Worm (Caenorhabditis elegans): ENCODE data around the gene T23F6.3.

Gene T23F6.3

ce11 chrIV:12762782-12763181, 38.2 kb upstream of the T23F6.3 start:
- TF ChIP-seq tlp-1 (tag; optimal IDR thresholded peaks at IDR 0.05) (no peak), lin-39 (tag; optimal IDR thresholded peaks at IDR 0.05) (no peak), ceh-88 (GFP tag; IDR thresholded peaks at IDR 0.05) (no peak), mep-1 (tag; optimal IDR thresholded peaks at IDR 0.05) (no peak), mef-2 (tag; optimal IDR thresholded peaks at IDR 0.05) (no peak), lin-14 (GFP tag; optimal IDR thresholded peaks at IDR 0.05) (peak; percentile 78), swsn-7 (tag; optimal IDR thresholded peaks at IDR 0.05) (no peak), nhr-71 (tag; optimal IDR thresholded peaks at IDR 0.05) (no peak), lin-35 (GFP tag; optimal IDR thresholded peaks at IDR 0.05) (no peak), blmp-1 (tag; optimal IDR thresholded peaks at IDR 0.05) (no peak), fkh-10 (GFP tag; optimal IDR thresholded peaks at IDR 0.05) (peak; percentile 87), snpc-4 (tag; optimal IDR thresholded peaks at IDR 0.05) (no peak), nhr-237 (tag; optimal IDR thresholded peaks at IDR 0.05) (no peak), lsy-2 (tag; optimal IDR thresholded peaks at IDR 0.05) (peak in 1 of 2 experiments; percentile 16), nhr-77 (tag; optimal IDR thresholded peaks at IDR 0.05) (no peak), hpl-2 (GFP tag; optimal IDR thresholded peaks at IDR 0.05) (no peak), dsc-1 (tag; optimal IDR thresholded peaks at IDR 0.05) (no peak), nhr-90 (tag; optimal IDR thresholded peaks at IDR 0.05; ENCODE audit: poor library complexity) (no peak), alr-1 (tag; optimal IDR thresholded peaks at IDR 0.05; ENCODE audit: borderline replicate concordance) (no peak), ztf-4 (tag; optimal IDR thresholded peaks at IDR 0.05) (no peak), egl-13 (tag; optimal IDR thresholded peaks at IDR 0.05) (no peak), unc-86 (tag; optimal IDR thresholded peaks at IDR 0.05) (no peak), ztf-11 (tag; optimal IDR thresholded peaks at IDR 0.05) (no peak)

DNA sequence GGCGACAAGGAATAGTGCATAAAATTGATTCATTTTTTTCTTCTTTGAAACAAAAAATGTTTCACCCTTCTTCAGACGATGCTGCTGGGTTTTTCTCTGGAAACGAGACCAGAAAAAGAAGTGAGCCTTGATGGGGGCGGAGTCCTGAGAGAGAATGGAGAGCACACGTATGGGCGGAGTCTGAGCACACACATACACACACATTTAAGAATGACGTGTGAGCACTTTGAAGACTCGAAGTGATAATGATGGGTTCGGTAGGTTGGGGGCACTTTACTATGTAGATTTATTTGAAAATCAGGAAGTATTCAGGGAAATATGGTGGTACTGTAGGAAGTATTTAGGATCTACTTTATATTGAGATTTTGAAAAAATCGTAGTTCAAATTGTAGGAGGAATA, 32.9 kb upstream of the T23F6.3 start, which contains the start of gene flp-9:
Gene flp-9, minus strand, starts transcription at position 101 of the 400 bp plus-strand sequence.
- TF ChIP-seq lin-13 (GFP tag; optimal IDR thresholded peaks at IDR 0.05) (no peak), mef-2 (tag; optimal IDR thresholded peaks at IDR 0.05) (no peak), Y116A8C.19 (tag; optimal IDR thresholded peaks at IDR 0.05; ENCODE audit: borderline replicate concordance) (no peak), egl-27 (tag; optimal IDR thresholded peaks at IDR 0.05) (no peak), elt-3 (tag; optimal IDR thresholded peaks at IDR 0.05) (no peak), efl-3 (GFP tag; optimal IDR thresholded peaks at IDR 0.05) (no peak), lin-15B (tag; optimal IDR thresholded peaks at IDR 0.05) (no peak), ceh-8 (GFP tag; optimal IDR thresholded peaks at IDR 0.05) (no peak), fkh-10 (GFP tag; optimal IDR thresholded peaks at IDR 0.05) (no peak), ztf-4 (tag; optimal IDR thresholded peaks at IDR 0.05) (no peak), nhr-20 (tag; optimal IDR thresholded peaks at IDR 0.05) (no peak), pqm-1 (tag; optimal IDR thresholded peaks at IDR 0.05) (no peak), elt-2 (tag; optimal IDR thresholded peaks at IDR 0.05) (no peak), C04F5.9 (tag; optimal IDR thresholded peaks at IDR 0.05) (no peak), sox-4 (tag; optimal IDR thresholded peaks at IDR 0.05) (no peak), pag-3 (tag; optimal IDR thresholded peaks at IDR 0.05; ENCODE audit: borderline replicate concordance, insufficient read depth) (no peak), mab-9 (GFP tag; IDR thresholded peaks at IDR 0.05) (no peak), fkh-4 (tag; optimal IDR thresholded peaks at IDR 0.05; ENCODE audit: borderline replicate concordance) (no peak)

- TF ChIP-seq efl-1 (optimal IDR thresholded peaks at IDR 0.05) (no peak), efl-1 (GFP tag; optimal IDR thresholded peaks at IDR 0.05 in 1 of 2) (peak in 1 of 2 experiments; percentile 75), fos-1 (tag; optimal IDR thresholded peaks at IDR 0.05) (no peak), unc-98 (GFP tag; IDR thresholded peaks at IDR 0.05) (no peak), zip-4 (GFP tag; optimal IDR thresholded peaks at IDR 0.05) (no peak)
These were observed 31.1 kb upstream of the T23F6.3 start for ce11 chrIV:12755641-12756040.
